Fruit fly (Drosophila melanogaster): ENCODE measurements around the gene Reg-2.

DNA sequence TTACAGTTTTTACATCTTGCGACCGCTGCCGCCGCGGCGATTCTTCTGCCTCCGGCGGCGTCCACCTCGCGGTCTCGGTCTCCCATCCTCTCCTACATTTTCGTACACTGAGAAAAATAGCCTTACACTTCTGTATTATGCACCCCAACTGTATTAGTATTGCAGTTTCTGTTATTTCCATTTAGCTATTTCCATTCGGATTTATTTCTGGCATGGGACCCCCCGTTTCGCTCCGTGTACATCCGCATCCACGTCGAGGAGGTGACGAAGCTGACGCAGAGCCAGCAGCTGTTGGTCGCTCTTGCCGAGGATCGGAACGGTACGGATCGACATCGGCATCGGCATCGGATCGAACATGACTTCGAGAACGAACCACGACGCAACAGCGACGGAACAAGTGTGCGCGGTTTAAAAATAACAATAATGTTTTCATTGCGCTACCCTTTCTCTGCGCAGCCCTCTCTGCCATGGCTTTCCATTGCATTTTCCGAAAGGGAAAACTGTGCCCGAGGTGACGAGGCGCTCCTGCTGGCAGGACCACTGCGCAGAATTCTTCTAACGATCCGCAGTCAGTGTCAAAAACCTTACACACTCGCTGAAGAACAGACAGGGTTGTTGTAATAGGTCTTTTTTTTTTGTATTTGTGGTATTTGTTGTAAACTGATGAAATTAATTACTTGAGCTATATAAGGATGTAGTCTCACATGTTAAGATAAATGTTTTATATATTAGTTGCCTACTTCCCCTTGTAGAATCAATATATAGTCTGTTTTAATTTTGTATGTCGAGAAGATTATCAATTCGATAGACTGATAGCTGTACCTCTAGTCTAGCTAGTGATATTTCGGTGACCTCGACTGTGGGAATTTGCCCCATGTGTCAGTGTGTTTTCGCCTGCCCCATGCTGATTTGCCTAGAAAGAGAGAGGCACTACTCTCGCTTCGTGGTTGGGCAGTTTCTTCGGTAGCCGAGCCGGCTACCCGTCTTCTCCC lies 16.8 kb downstream of the Reg-2 start:
- TF ChIP-seq CG14711 (tag; optimal IDR thresholded peaks at IDR 0.05) (peak; percentile 28), kay (GFP tag; ENCODE audit: borderline replicate concordance) (no peak)
